Worm (Caenorhabditis elegans): Measurements from ENCODE around the gene C07H6.9.

C07H6.9 gene

DNA sequence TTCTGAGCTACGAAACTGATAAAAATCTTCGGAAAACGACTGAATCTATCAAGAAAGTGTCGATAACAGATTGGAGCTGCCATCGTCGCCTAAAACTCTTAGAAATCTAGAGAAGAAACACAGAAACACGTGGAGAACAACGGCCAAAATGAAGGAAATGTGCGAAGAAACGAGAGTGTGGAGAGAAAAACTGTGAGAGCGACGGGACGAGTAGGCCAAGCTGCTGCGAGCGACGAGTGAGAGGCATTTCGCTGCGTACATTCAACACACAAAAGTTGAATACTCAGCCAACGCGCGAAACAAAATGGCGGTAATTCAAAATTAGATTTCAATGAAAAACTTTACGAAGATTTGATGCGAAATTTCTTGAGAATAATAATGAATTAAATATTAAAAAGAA, 925 bp downstream of the C07H6.9 start (continued):
- no peak for TF ChIP-seq nhr-41 (GFP tag; IDR thresholded peaks at IDR 0.05)
- peak; percentile 64 for TF ChIP-seq nhr-102 (tag; optimal IDR thresholded peaks at IDR 0.05)
- TF ChIP-seq rbr-2 (tag; optimal IDR thresholded peaks at IDR 0.05), result peak; percentile 83
- TF ChIP-seq daf-8 (GFP tag; IDR thresholded peaks at IDR 0.05), result no peak
- peak; percentile 40 to 61 for TF ChIP-seq daf-16 (GFP tag; optimal IDR thresholded peaks at IDR 0.05)
- TF ChIP-seq daf-16 (tag; optimal IDR thresholded peaks at IDR 0.05), result peak; percentile 63
- TF ChIP-seq duxl-1 (tag; optimal IDR thresholded peaks at IDR 0.05; ENCODE audit: poor library complexity), result peak; percentile 72
- TF ChIP-seq F44E2.7 (GFP tag; IDR thresholded peaks at IDR 0.05), result no peak
- no peak for TF ChIP-seq zfp-3 (GFP tag; conservative IDR thresholded peaks at IDR 0.05)
- peak; percentile 66 for TF ChIP-seq spr-1 (tag; optimal IDR thresholded peaks at IDR 0.05)
- TF ChIP-seq Y48G9A.11 (GFP tag; IDR thresholded peaks at IDR 0.05), result no peak
- no peak for TF ChIP-seq lim-7 (GFP tag; IDR thresholded peaks at IDR 0.05)
- TF ChIP-seq ceh-20 (GFP tag; IDR thresholded peaks at IDR 0.05), result peak; percentile 79; the same call in 1 of the 2 replicates
- peak; percentile 89 for TF ChIP-seq dve-1 (tag; optimal IDR thresholded peaks at IDR 0.05; ENCODE audit: insufficient read depth)
- peak; percentile 67 for TF ChIP-seq aha-1 (tag)
- peak; percentile 78 for TF ChIP-seq lin-15B (tag; optimal IDR thresholded peaks at IDR 0.05)
- TF ChIP-seq fkh-10 (GFP tag; optimal IDR thresholded peaks at IDR 0.05), result peak; percentile 91
- TF ChIP-seq ama-1 (optimal IDR thresholded peaks at IDR 0.05), result peak; percentile 49
- peak; percentile 0 for TF ChIP-seq nhr-10 (tag; optimal IDR thresholded peaks at IDR 0.05)
- TF ChIP-seq lir-3 (tag; optimal IDR thresholded peaks at IDR 0.05), result no peak
- TF ChIP-seq hif-1 (tag; optimal IDR thresholded peaks at IDR 0.05), result peak in 1 of 2 experiments; percentile 66
- no peak for TF ChIP-seq F10B5.3 (tag; optimal IDR thresholded peaks at IDR 0.05)
- peak; percentile 83 for TF ChIP-seq nhr-28 (tag; optimal IDR thresholded peaks at IDR 0.05)
- no peak for TF ChIP-seq attf-4 (tag; optimal IDR thresholded peaks at IDR 0.05)
- no peak for TF ChIP-seq ztf-7 (tag; optimal IDR thresholded peaks at IDR 0.05)
- no peak for TF ChIP-seq ceh-62 (tag; optimal IDR thresholded peaks at IDR 0.05)
- TF ChIP-seq hlh-11 (tag; optimal IDR thresholded peaks at IDR 0.05), result peak; percentile 96
- TF ChIP-seq F37D6.2 (tag; optimal IDR thresholded peaks at IDR 0.05), result peak; percentile 78
- peak; percentile 63 to 91 for TF ChIP-seq lsy-2 (tag; optimal IDR thresholded peaks at IDR 0.05)
- TF ChIP-seq ZK337.2 (GFP tag; IDR thresholded peaks at IDR 0.05), result no peak
- no peak for TF ChIP-seq saeg-2 (GFP tag; IDR thresholded peaks at IDR 0.05)
- TF ChIP-seq unc-130 (GFP tag; optimal IDR thresholded peaks at IDR 0.05), result peak; percentile 48
- peak; percentile 91 for TF ChIP-seq nhr-77 (tag; optimal IDR thresholded peaks at IDR 0.05)
- no peak for TF ChIP-seq mdt-29 (GFP tag; IDR thresholded peaks at IDR 0.05)
- peak; percentile 32; the same call in 1 of the 2 replicates for TF ChIP-seq ctbp-1 (GFP tag; IDR thresholded peaks at IDR 0.05)
- TF ChIP-seq ceh-44 (GFP tag; IDR thresholded peaks at IDR 0.05), result 0 out of 2 replicates have a peak, but pooled peaks have one; percentile 17
- peak; percentile 86 for TF ChIP-seq nhr-11 (tag; optimal IDR thresholded peaks at IDR 0.05)
- no peak for TF ChIP-seq zfp-2 (tag; optimal IDR thresholded peaks at IDR 0.05)
- no peak for TF ChIP-seq ceh-82 (tag; optimal IDR thresholded peaks at IDR 0.05)
- no peak for TF ChIP-seq ces-1 (GFP tag; optimal IDR thresholded peaks at IDR 0.05)
- TF ChIP-seq nhr-25 (tag; optimal IDR thresholded peaks at IDR 0.05; ENCODE audit: borderline replicate concordance, insufficient read depth), result peak; percentile 29
- no peak for TF ChIP-seq F49E8.2 (tag; optimal IDR thresholded peaks at IDR 0.05; ENCODE audit: borderline replicate concordance)
- no peak for TF ChIP-seq snpc-1.2 (GFP tag; IDR thresholded peaks at IDR 0.05)
- peak; percentile 12 for TF ChIP-seq zag-1 (tag; optimal IDR thresholded peaks at IDR 0.05)
- TF ChIP-seq egl-43 (GFP tag; IDR thresholded peaks at IDR 0.05), result no peak; the same call in 1 of the 2 replicates
- 0 out of 2 replicates have a peak, but pooled peaks have one; percentile 23 for TF ChIP-seq nhr-42 (GFP tag; IDR thresholded peaks at IDR 0.05)
- TF ChIP-seq gei-8 (GFP tag; optimal IDR thresholded peaks at IDR 0.05), result no peak
- no peak for TF ChIP-seq nhr-76 (tag; optimal IDR thresholded peaks at IDR 0.05)
- no peak for TF ChIP-seq daf-19 (GFP tag; conservative IDR thresholded peaks at IDR 0.05)
- peak; percentile 45; the same call in 1 of the 2 replicates for TF ChIP-seq madf-9 (GFP tag; conservative IDR thresholded peaks at IDR 0.05)
- no peak for TF ChIP-seq dmd-8 (GFP tag; IDR thresholded peaks at IDR 0.05)
- no peak for TF ChIP-seq fos-1 (tag; optimal IDR thresholded peaks at IDR 0.05)

Data from whole organism, L4 larva.